Worm (Caenorhabditis elegans) whole organism, L1 larva: Measurements from ENCODE around the gene lex-1.

Experiments
- C16A3.4 ChIP-seq: fragments of 150-350 bp; optimal IDR thresholded peaks from 2 replicates; lab custom pipeline; 2014; ENCODE audit warnings: missing biosample characterization, missing genetic modification characterization
- F16B12.6 ChIP-seq: fragments of 150-350 bp; optimal IDR thresholded peaks from 2 replicates; lab custom pipeline; 2014; ENCODE audit warnings: missing biosample characterization, missing genetic modification characterization
- Y116A8C.19 ChIP-seq: sonication (generic microtip); optimal IDR thresholded peaks from 2 replicates; lab custom pipeline; 2016; ENCODE audit warnings: missing compliant biosample characterization, missing genetic modification characterization, borderline replicate concordance
- aha-1 ChIP-seq: fragments of 150-350 bp; optimal IDR thresholded peaks from 2 replicates; lab custom pipeline; 2014; ENCODE audit warnings: missing biosample characterization, missing genetic modification characterization
- aly-2 ChIP-seq: fragments of 150-350 bp; optimal IDR thresholded peaks from 2 replicates; lab custom pipeline; 2014; ENCODE audit warnings: missing biosample characterization, missing genetic modification characterization
- ama-1 ChIP-seq: fragments of 150-350 bp; optimal IDR thresholded peaks from 2 replicates; lab custom pipeline; 2014
- ceh-63 ChIP-seq: fragments of 200-800 bp; sonication (Bioruptor generic); optimal IDR thresholded peaks from 2 replicates; lab custom pipeline; 2018; ENCODE audit warnings: mild to moderate bottlenecking, missing genetic modification characterization, missing compliant biosample characterization
- ceh-8 ChIP-seq: fragments of 200-800 bp; sonication (Bioruptor generic); optimal IDR thresholded peaks from 2 replicates; lab custom pipeline; 2018; ENCODE audit warnings: mild to moderate bottlenecking, missing genetic modification characterization, moderate library complexity, missing compliant biosample characterization
- ceh-82 ChIP-seq, 3 experiments: fragments of 150-350 bp in 1 of 3; sonication (generic microtip) in 2 of 3; optimal IDR thresholded peaks; 2 replicates each; lab custom pipeline; 2014 to 2017; ENCODE audit warnings: missing biosample characterization in 3 of 3, missing genetic modification characterization in 3 of 3
- dpl-1 ChIP-seq, 3 experiments: fragments of 150-350 bp in 2 of 3; sonication (generic microtip) in 1 of 3; optimal IDR thresholded peaks; 2 replicates each; lab custom pipeline; 2014 to 2017; ENCODE audit warnings: missing biosample characterization in 3 of 3, missing genetic modification characterization in 3 of 3, missing genetic modification reagents in 3 of 3
- dsc-1 ChIP-seq: sonication (generic microtip); optimal IDR thresholded peaks from 2 replicates; lab custom pipeline; 2016; ENCODE audit warnings: mild to moderate bottlenecking, missing genetic modification characterization, missing compliant biosample characterization
- efl-1 ChIP-seq, 4 experiments: fragments of 150-350 bp; optimal IDR thresholded peaks in 3 of 4; peaks in 1 of 4; 1 replicate in 1 of 4; 2 replicates in 3 of 4; lab custom pipeline; 2014; ENCODE audit warnings: missing biosample characterization in 2 of 4, missing genetic modification characterization in 2 of 4, missing genetic modification reagents in 2 of 4
- egl-13 ChIP-seq: sonication (generic microtip); optimal IDR thresholded peaks from 2 replicates; lab custom pipeline; 2016; ENCODE audit warnings: missing genotype, missing genetic modification reagents, missing genetic modification characterization, missing compliant biosample characterization
- elt-2 ChIP-seq: sonication (generic microtip); optimal IDR thresholded peaks from 2 replicates; lab custom pipeline; 2016; ENCODE audit warnings: missing genetic modification characterization, mild to moderate bottlenecking, inconsistent platforms, missing compliant biosample characterization, missing genetic modification reagents
- ets-5 ChIP-seq: fragments of 200-800 bp; sonication (Bioruptor generic); IDR thresholded peaks from 2 replicates; pipeline ENCODE4 v1.3.6; 2022; ENCODE audit warnings: missing genetic modification characterization, missing compliant biosample characterization
- fkh-10 ChIP-seq: sonication (generic microtip); optimal IDR thresholded peaks from 2 replicates; lab custom pipeline; 2017; ENCODE audit warnings: missing biosample characterization, missing genetic modification reagents, missing genetic modification characterization
- fkh-8 ChIP-seq: sonication (generic microtip); optimal IDR thresholded peaks from 2 replicates; lab custom pipeline; 2016; ENCODE audit warnings: mild to moderate bottlenecking, missing genetic modification characterization, missing compliant biosample characterization
- fos-1 ChIP-seq: fragments of 150-350 bp; optimal IDR thresholded peaks from 2 replicates; lab custom pipeline; 2014; ENCODE audit warnings: missing biosample characterization, missing genetic modification characterization
- hlh-17 ChIP-seq: fragments of 200-800 bp; sonication (Bioruptor generic); optimal IDR thresholded peaks from 2 replicates; lab custom pipeline; 2018; ENCODE audit warnings: missing genetic modification characterization, mild to moderate bottlenecking, missing compliant biosample characterization, moderate library complexity, borderline replicate concordance
- hlh-4 ChIP-seq: sonication (generic microtip); optimal IDR thresholded peaks from 2 replicates; lab custom pipeline; 2016; ENCODE audit warnings: mild to moderate bottlenecking, missing genetic modification characterization, missing compliant biosample characterization
- hpl-2 ChIP-seq: fragments of 150-350 bp; optimal IDR thresholded peaks from 2 replicates; lab custom pipeline; 2014; ENCODE audit warnings: missing biosample characterization, missing genetic modification reagents, missing genetic modification characterization
- irx-1 ChIP-seq: sonication (generic microtip); optimal IDR thresholded peaks from 2 replicates; lab custom pipeline; 2016; ENCODE audit warnings: missing genetic modification characterization, missing compliant biosample characterization
- jun-1 ChIP-seq: fragments of 150-350 bp; optimal IDR thresholded peaks from 2 replicates; lab custom pipeline; 2014; ENCODE audit warnings: missing biosample characterization, missing genetic modification reagents, missing genetic modification characterization
- lin-13 ChIP-seq: fragments of 150-350 bp; optimal IDR thresholded peaks from 2 replicates; lab custom pipeline; 2014; ENCODE audit warnings: missing biosample characterization, missing genetic modification reagents, missing genetic modification characterization
- lin-14 ChIP-seq: fragments of 200-800 bp; sonication (Bioruptor generic); optimal IDR thresholded peaks from 2 replicates; lab custom pipeline; 2018; ENCODE audit warnings: mild to moderate bottlenecking, missing genetic modification characterization, moderate library complexity, missing compliant biosample characterization
- lin-35 ChIP-seq, 2 experiments: fragments of 150-350 bp; optimal IDR thresholded peaks; 2 replicates each; lab custom pipeline; 2014; ENCODE audit warnings: missing biosample characterization in 2 of 2, missing genetic modification characterization in 2 of 2, missing genetic modification reagents in 2 of 2
- lir-3 ChIP-seq: sonication (generic microtip); optimal IDR thresholded peaks from 2 replicates; lab custom pipeline; 2016; ENCODE audit warnings: mild to moderate bottlenecking, missing genetic modification characterization, moderate library complexity, missing compliant biosample characterization; ENCODE audit not compliant: poor library complexity
- mab-9 ChIP-seq: fragments of 200-800 bp; sonication (Bioruptor generic); IDR thresholded peaks from 2 replicates; pipeline ENCODE4 v1.3.6; 2022; ENCODE audit warnings: missing genetic modification reagents, missing genetic modification characterization, missing compliant biosample characterization
- mdl-1 ChIP-seq, 2 experiments: fragments of 150-350 bp; optimal IDR thresholded peaks; 2 replicates each; lab custom pipeline; 2014 to 2017; ENCODE audit warnings: missing biosample characterization in 2 of 2, missing genetic modification characterization in 2 of 2, inconsistent platforms in 1 of 2
- nhr-11 ChIP-seq: fragments of 150-350 bp; optimal IDR thresholded peaks from 2 replicates; lab custom pipeline; 2014; ENCODE audit warnings: missing biosample characterization, missing genetic modification characterization
- nhr-12 ChIP-seq: sonication (generic microtip); optimal IDR thresholded peaks from 2 replicates; lab custom pipeline; 2017; ENCODE audit warnings: missing biosample characterization, missing genetic modification characterization
- nhr-19 ChIP-seq: fragments of 200-800 bp; sonication (Bioruptor generic); conservative IDR thresholded peaks from 2 replicates; pipeline ENCODE4 v1.3.6; 2022; ENCODE audit warnings: missing genetic modification characterization, missing compliant biosample characterization
- nhr-71 ChIP-seq: sonication (generic microtip); optimal IDR thresholded peaks from 2 replicates; lab custom pipeline; 2016; ENCODE audit warnings: mild to moderate bottlenecking, missing genetic modification characterization, moderate library complexity, missing compliant biosample characterization
- nhr-77 ChIP-seq: fragments of 150-350 bp; optimal IDR thresholded peaks from 2 replicates; lab custom pipeline; 2014; ENCODE audit warnings: missing biosample characterization, missing genetic modification characterization
- nhr-84 ChIP-seq: sonication (generic microtip); optimal IDR thresholded peaks from 2 replicates; lab custom pipeline; 2017; ENCODE audit warnings: missing biosample characterization, missing genetic modification characterization
- pag-3 ChIP-seq: sonication (generic microtip); optimal IDR thresholded peaks from 2 replicates; lab custom pipeline; 2017; ENCODE audit warnings: missing genetic modification characterization, mild to moderate bottlenecking, missing compliant biosample characterization, antibody characterized with exemption, borderline replicate concordance; ENCODE audit not compliant: insufficient read depth
- rnt-1 ChIP-seq: sonication (generic microtip); optimal IDR thresholded peaks from 2 replicates; lab custom pipeline; 2016; ENCODE audit warnings: mild to moderate bottlenecking, missing genetic modification characterization, moderate library complexity, missing compliant biosample characterization
- skn-1 ChIP-seq: fragments of 150-350 bp; optimal IDR thresholded peaks from 2 replicates; lab custom pipeline; 2014; ENCODE audit warnings: missing biosample characterization, missing genetic modification characterization
- snpc-4 ChIP-seq: fragments of 150-350 bp; optimal IDR thresholded peaks from 2 replicates; lab custom pipeline; 2014; ENCODE audit warnings: missing biosample characterization, missing genetic modification characterization
- snu-23 ChIP-seq: sonication (generic microtip); optimal IDR thresholded peaks from 2 replicates; lab custom pipeline; 2016; ENCODE audit warnings: missing genetic modification characterization, missing compliant biosample characterization
- sox-4 ChIP-seq: sonication (generic microtip); optimal IDR thresholded peaks from 2 replicates; lab custom pipeline; 2016; ENCODE audit warnings: missing genetic modification characterization, missing compliant biosample characterization
- sptf-1 ChIP-seq: fragments of 150-350 bp; optimal IDR thresholded peaks from 2 replicates; lab custom pipeline; 2014; ENCODE audit warnings: missing biosample characterization, missing genetic modification characterization
- swsn-7 ChIP-seq: sonication (generic microtip); optimal IDR thresholded peaks from 2 replicates; lab custom pipeline; 2016; ENCODE audit warnings: missing genetic modification characterization, missing compliant biosample characterization
- unc-86 ChIP-seq: sonication (generic microtip); optimal IDR thresholded peaks from 2 replicates; lab custom pipeline; 2016; ENCODE audit warnings: missing genetic modification characterization, missing compliant biosample characterization
- unc-98 ChIP-seq: fragments of 200-800 bp; sonication (Bioruptor generic); IDR thresholded peaks from 2 replicates; pipeline ENCODE4 v1.3.6; 2022; ENCODE audit warnings: missing genetic modification characterization, missing compliant biosample characterization
- vab-15 ChIP-seq: sonication (generic microtip); optimal IDR thresholded peaks from 2 replicates; lab custom pipeline; 2017; ENCODE audit warnings: missing genotype, mild to moderate bottlenecking, missing genetic modification characterization, missing compliant biosample characterization
- xbp-1 ChIP-seq: sonication (generic microtip); optimal IDR thresholded peaks from 2 replicates; lab custom pipeline; 2016; ENCODE audit warnings: missing genetic modification characterization, missing compliant biosample characterization
- zip-4 ChIP-seq: fragments of 200-800 bp; sonication (Bioruptor generic); optimal IDR thresholded peaks from 2 replicates; lab custom pipeline; 2018; ENCODE audit warnings: mild to moderate bottlenecking, missing genetic modification characterization, moderate library complexity, missing compliant biosample characterization
- ztf-11 ChIP-seq, 2 experiments: sonication (generic microtip); optimal IDR thresholded peaks; 2 replicates each; lab custom pipeline; 2016 to 2017; ENCODE audit warnings: missing genetic modification characterization in 2 of 2, missing biosample characterization in 1 of 2, missing compliant biosample characterization in 1 of 2

The lex-1 gene

DNA sequence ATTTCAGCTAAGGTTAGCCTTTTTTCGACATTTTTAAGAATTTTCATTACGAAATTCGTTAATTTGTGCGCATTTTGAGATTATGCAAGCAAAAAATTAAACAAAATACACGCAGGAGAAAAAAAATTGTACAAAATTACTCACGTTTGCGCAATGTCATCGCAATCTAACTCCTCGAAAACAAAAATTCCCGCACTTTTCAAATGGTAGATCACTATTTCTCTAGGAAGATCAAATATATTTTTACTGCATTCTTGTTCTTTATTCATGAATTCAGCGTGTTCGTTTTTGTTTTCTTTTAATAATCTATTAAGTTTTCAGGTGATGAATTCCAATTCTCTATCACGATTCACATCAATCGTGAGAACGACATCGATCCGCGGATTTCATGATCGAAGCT, 48.3 kb upstream of the lex-1 start, which contains the start of the genes T12G3.6 and mrpl-51:
TSS of gene T12G3.6 (minus strand) at position 269 of the 400 bp plus-strand sequence.
TSS of gene mrpl-51 (plus strand) at position 322 of the 400 bp plus-strand sequence.
- no peak for TF ChIP-seq efl-1 (optimal IDR thresholded peaks at IDR 0.05; lab: Kevin White, UChicago)
- TF ChIP-seq efl-1 (GFP tag; optimal IDR thresholded peaks at IDR 0.05 in 1 of 2; lab: Kevin White, UChicago): peak in 1 of 2 experiments; percentile 1
- no peak for TF ChIP-seq ztf-11 (tag; optimal IDR thresholded peaks at IDR 0.05; lab: Kevin White, UChicago)

DNA sequence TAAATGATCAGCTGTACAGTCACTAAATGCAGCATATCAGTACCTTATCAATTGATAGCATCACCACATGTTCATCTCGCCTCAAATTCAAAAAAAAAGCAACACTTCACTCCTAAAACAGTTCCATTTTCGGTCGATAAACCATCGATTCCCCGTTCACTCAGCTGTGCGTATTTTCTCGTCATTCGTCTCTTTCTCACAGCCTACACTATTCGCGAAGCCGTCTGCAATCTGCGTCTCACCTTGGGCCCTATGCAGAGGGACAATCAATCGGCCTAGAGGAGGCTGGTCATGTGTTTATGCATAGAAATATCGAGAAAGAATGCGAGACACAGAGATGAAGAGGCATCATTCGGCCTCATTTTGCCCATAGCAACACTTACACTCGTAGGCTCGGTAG, 46.9 kb upstream of the lex-1 start:
- TF ChIP-seq hlh-17 (GFP tag; lab: Kevin White, UChicago): no peak
- peak; percentile 66 for TF ChIP-seq lin-13 (GFP tag; lab: Kevin White, UChicago)
- peak; percentile 27 for TF ChIP-seq egl-13 (tag; lab: Kevin White, UChicago)
- TF ChIP-seq xbp-1 (tag; lab: Kevin White, UChicago): peak; percentile 75
- TF ChIP-seq lin-14: peak; percentile 95
- TF ChIP-seq snu-23 (GFP tag; lab: Kevin White, UChicago): peak; percentile 95
- peak in 1 of 2 experiments; percentile 55 for TF ChIP-seq ztf-11 (tag; optimal IDR thresholded peaks at IDR 0.05; lab: Kevin White, UChicago)
- TF ChIP-seq nhr-84 (tag; lab: Kevin White, UChicago): no peak
- TF ChIP-seq nhr-12 (tag; lab: Kevin White, UChicago): no peak
- peak; percentile 32 for TF ChIP-seq irx-1 (tag; lab: Kevin White, UChicago)
- TF ChIP-seq ama-1: peak; percentile 63
- TF ChIP-seq ceh-63 (GFP tag; lab: Kevin White, UChicago): no peak
- no peak for TF ChIP-seq sptf-1 (tag; lab: Kevin White, UChicago)
- TF ChIP-seq rnt-1 (tag; lab: Kevin White, UChicago): peak; percentile 68
- TF ChIP-seq snpc-4 (tag; lab: Kevin White, UChicago): no peak
- no peak for TF ChIP-seq zip-4 (GFP tag; lab: Kevin White, UChicago)
- peak; percentile 83 for TF ChIP-seq fkh-8 (tag; lab: Kevin White, UChicago)
- TF ChIP-seq dsc-1 (tag; lab: Kevin White, UChicago): peak; percentile 66
- TF ChIP-seq vab-15 (tag; lab: Kevin White, UChicago): no peak
- no peak for TF ChIP-seq mab-9 (GFP tag; lab: Robert Waterston, UW)
- no peak for TF ChIP-seq hpl-2 (GFP tag; lab: Kevin White, UChicago)
- TF ChIP-seq ets-5 (GFP tag; lab: Robert Waterston, UW): no peak
- TF ChIP-seq unc-86 (tag; lab: Kevin White, UChicago): peak; percentile 65
- TF ChIP-seq Y116A8C.19: no peak
- no peak for TF ChIP-seq ceh-8 (GFP tag; lab: Kevin White, UChicago)
- TF ChIP-seq efl-1 (optimal IDR thresholded peaks at IDR 0.05; lab: Kevin White, UChicago): peak; percentile 79 to 82
- TF ChIP-seq efl-1 (GFP tag; optimal IDR thresholded peaks at IDR 0.05 in 1 of 2; lab: Kevin White, UChicago): peak; percentile 67 to 92
- TF ChIP-seq unc-98 (GFP tag; lab: Robert Waterston, UW): no peak
- TF ChIP-seq aha-1 (tag; lab: Kevin White, UChicago): no peak
- TF ChIP-seq jun-1: peak; percentile 81
- TF ChIP-seq lir-3 (tag; lab: Kevin White, UChicago): peak; percentile 68
- TF ChIP-seq mdl-1 (tag; optimal IDR thresholded peaks at IDR 0.05; lab: Kevin White, UChicago): peak in 1 of 2 experiments; percentile 86
- TF ChIP-seq aly-2: no peak
- TF ChIP-seq C16A3.4: peak; percentile 83
- TF ChIP-seq F16B12.6 (tag; lab: Kevin White, UChicago): peak; percentile 67
- TF ChIP-seq lin-35 (GFP tag; optimal IDR thresholded peaks at IDR 0.05; lab: Kevin White, UChicago): peak; percentile 62 to 86
- peak; percentile 69 for TF ChIP-seq nhr-11 (tag; lab: Kevin White, UChicago)
- TF ChIP-seq fkh-10 (GFP tag; lab: Kevin White, UChicago): no peak
- peak; percentile 73 for TF ChIP-seq nhr-19 (GFP tag; lab: Robert Waterston, UW)
- peak; percentile 92 for TF ChIP-seq nhr-71 (tag; lab: Kevin White, UChicago)
- peak; percentile 67 for TF ChIP-seq fos-1 (tag; lab: Kevin White, UChicago)
- TF ChIP-seq elt-2 (tag; lab: Kevin White, UChicago): peak; percentile 76
- TF ChIP-seq dpl-1 (GFP tag; optimal IDR thresholded peaks at IDR 0.05; lab: Kevin White, UChicago): peak; percentile 60 to 70 (median 63)
- no peak for TF ChIP-seq hlh-4 (tag; lab: Kevin White, UChicago)
- TF ChIP-seq nhr-77 (tag; lab: Kevin White, UChicago): peak; percentile 63
- no peak for TF ChIP-seq sox-4 (tag; lab: Kevin White, UChicago)
- TF ChIP-seq swsn-7 (tag; lab: Kevin White, UChicago): peak; percentile 87
- TF ChIP-seq ceh-82 (tag; optimal IDR thresholded peaks at IDR 0.05; lab: Kevin White, UChicago): peak; percentile 51 to 82 (median 72)
- TF ChIP-seq skn-1 (tag; lab: Kevin White, UChicago): peak; percentile 80
- no peak for TF ChIP-seq pag-3 (tag; lab: Kevin White, UChicago)
